Worm (Caenorhabditis elegans) whole organism, L2 larva: ENCODE measurements around the gene chil-26.

ENCODE experiments used
- C34F6.9 ChIP-seq: fragments of 150-350 bp; optimal IDR thresholded peaks from 2 replicates; lab custom pipeline; 2014; ENCODE audit warnings: missing biosample characterization, missing genetic modification characterization
- F13H6.1 ChIP-seq: sonication (generic microtip); optimal IDR thresholded peaks from 2 replicates; lab custom pipeline; 2016; ENCODE audit warnings: missing genetic modification characterization, missing compliant biosample characterization
- alr-1 ChIP-seq: fragments of 150-350 bp; optimal IDR thresholded peaks from 2 replicates; lab custom pipeline; 2014; ENCODE audit warnings: missing biosample characterization, missing genetic modification characterization
- ama-1 ChIP-seq: fragments of 150-350 bp; optimal IDR thresholded peaks from 2 replicates; lab custom pipeline; 2018; ENCODE audit warnings: inconsistent platforms
- blmp-1 ChIP-seq: sonication (generic microtip); optimal IDR thresholded peaks from 2 replicates; lab custom pipeline; 2017; ENCODE audit warnings: missing genetic modification characterization, mild to moderate bottlenecking, missing compliant biosample characterization, antibody characterized with exemption, moderate library complexity; ENCODE audit not compliant: insufficient read depth
- ceh-16 ChIP-seq: fragments of 150-350 bp; optimal IDR thresholded peaks from 2 replicates; lab custom pipeline; 2014; ENCODE audit warnings: missing biosample characterization, missing genetic modification characterization
- crh-2 ChIP-seq: sonication (generic microtip); optimal IDR thresholded peaks from 2 replicates; lab custom pipeline; 2017; ENCODE audit warnings: missing biosample characterization, missing genetic modification characterization
- elt-3 ChIP-seq: sonication (generic microtip); optimal IDR thresholded peaks from 2 replicates; lab custom pipeline; 2017; ENCODE audit warnings: missing biosample characterization, missing genetic modification characterization
- fos-1 ChIP-seq: fragments of 150-350 bp; optimal IDR thresholded peaks from 2 replicates; lab custom pipeline; 2014; ENCODE audit warnings: missing biosample characterization, missing genetic modification characterization
- gmeb-1 ChIP-seq: fragments of 150-350 bp; optimal IDR thresholded peaks from 2 replicates; lab custom pipeline; 2014; ENCODE audit warnings: missing biosample characterization, missing genetic modification characterization
- lin-11 ChIP-seq: fragments of 150-350 bp; sonication (generic microtip); optimal IDR thresholded peaks from 2 replicates; lab custom pipeline; 2014; ENCODE audit warnings: missing biosample characterization, missing genetic modification characterization, inconsistent platforms, mixed read lengths
- lsy-2 ChIP-seq, 2 experiments: fragments of 150-350 bp in 1 of 2; sonication (generic microtip) in 1 of 2; optimal IDR thresholded peaks; 2 replicates each; lab custom pipeline; 2014 to 2017; ENCODE audit warnings: missing biosample characterization in 2 of 2, missing genetic modification characterization in 2 of 2
- mab-5 ChIP-seq: fragments of 150-350 bp; optimal IDR thresholded peaks from 2 replicates; lab custom pipeline; 2014; ENCODE audit warnings: missing biosample characterization, missing genetic modification characterization
- mdl-1 ChIP-seq, 2 experiments: fragments of 150-350 bp in 1 of 2; sonication (generic microtip) in 1 of 2; optimal IDR thresholded peaks; 2 replicates each; lab custom pipeline; 2017; ENCODE audit warnings: missing biosample characterization in 2 of 2, missing genetic modification characterization in 2 of 2
- nhr-10 ChIP-seq: sonication (generic microtip); optimal IDR thresholded peaks from 2 replicates; lab custom pipeline; 2017; ENCODE audit warnings: missing biosample characterization, missing genetic modification characterization
- nhr-129 ChIP-seq: fragments of 150-350 bp; optimal IDR thresholded peaks from 2 replicates; lab custom pipeline; 2014; ENCODE audit warnings: missing biosample characterization, missing genetic modification characterization
- nhr-23 ChIP-seq: fragments of 150-350 bp; optimal IDR thresholded peaks from 2 replicates; lab custom pipeline; 2014; ENCODE audit warnings: missing biosample characterization, missing genetic modification reagents, missing genetic modification characterization
- nhr-237 ChIP-seq: fragments of 150-350 bp; optimal IDR thresholded peaks from 2 replicates; lab custom pipeline; 2014; ENCODE audit warnings: missing biosample characterization, missing genetic modification characterization
- nhr-25 ChIP-seq: fragments of 150-350 bp; sonication (generic microtip); optimal IDR thresholded peaks from 3 replicates; lab custom pipeline; 2014; ENCODE audit warnings: missing biosample characterization, missing genetic modification characterization
- nhr-6 ChIP-seq: fragments of 150-350 bp; optimal IDR thresholded peaks from 2 replicates; lab custom pipeline; 2014; ENCODE audit warnings: missing biosample characterization, missing genetic modification characterization
- sem-4 ChIP-seq: fragments of 150-350 bp; optimal IDR thresholded peaks from 2 replicates; lab custom pipeline; 2014; ENCODE audit warnings: missing biosample characterization, missing genetic modification reagents, missing genetic modification characterization
- skn-1 ChIP-seq: sonication (generic microtip); optimal IDR thresholded peaks from 2 replicates; lab custom pipeline; 2017; ENCODE audit warnings: missing biosample characterization, missing genetic modification characterization
- sma-3 ChIP-seq: sonication (generic microtip); optimal IDR thresholded peaks from 2 replicates; lab custom pipeline; 2016; ENCODE audit warnings: missing genetic modification reagents, missing genetic modification characterization, missing compliant biosample characterization
- sma-9 ChIP-seq, 2 experiments: fragments of 150-350 bp in 1 of 2; sonication (generic microtip) in 1 of 2; optimal IDR thresholded peaks; 2 replicates each; lab custom pipeline; 2014 to 2016; ENCODE audit warnings: missing genetic modification characterization in 2 of 2, mild to moderate bottlenecking in 1 of 2, missing biosample characterization in 1 of 2, missing compliant biosample characterization in 1 of 2, missing genetic modification reagents in 1 of 2, moderate library complexity in 1 of 2
- snpc-4 ChIP-seq: fragments of 150-350 bp; optimal IDR thresholded peaks from 2 replicates; lab custom pipeline; 2014; ENCODE audit warnings: missing biosample characterization, missing genetic modification characterization
- unc-39 ChIP-seq: fragments of 150-350 bp; optimal IDR thresholded peaks from 2 replicates; lab custom pipeline; 2014; ENCODE audit warnings: missing biosample characterization, missing genetic modification characterization
- unc-62 ChIP-seq: fragments of 150-350 bp; optimal IDR thresholded peaks from 2 replicates; lab custom pipeline; 2014; ENCODE audit warnings: missing biosample characterization, missing genetic modification reagents, missing genetic modification characterization
- ztf-1 ChIP-seq: fragments of 200-800 bp; sonication (Bioruptor generic); conservative IDR thresholded peaks from 2 replicates; pipeline ENCODE4 v1.3.6; 2022; ENCODE audit warnings: missing genetic modification characterization, missing compliant biosample characterization
- ztf-11 ChIP-seq: sonication (generic microtip); optimal IDR thresholded peaks from 2 replicates; lab custom pipeline; 2017; ENCODE audit warnings: missing biosample characterization, missing genetic modification characterization
- ztf-4 ChIP-seq: fragments of 150-350 bp; optimal IDR thresholded peaks from 2 replicates; lab custom pipeline; 2014; ENCODE audit warnings: missing biosample characterization, missing genetic modification characterization

chil-26 gene

ce11 chrII:9500926-9501325 lies 26.1 kb downstream of the chil-26 start:
- TF ChIP-seq C34F6.9 (tag; lab: Kevin White, UChicago) (no peak), mab-5 (tag; lab: Kevin White, UChicago) (no peak), unc-39 (tag; lab: Kevin White, UChicago) (no peak), sma-3 (GFP tag; lab: Kevin White, UChicago) (peak; percentile 49), F13H6.1 (tag; lab: Kevin White, UChicago) (peak; percentile 78), sma-9 (GFP tag; optimal IDR thresholded peaks at IDR 0.05; lab: Kevin White, UChicago) (peak; percentile 92), sma-9 (tag; optimal IDR thresholded peaks at IDR 0.05; lab: Kevin White, UChicago) (no peak), ztf-1 (GFP tag; lab: Robert Waterston, UW) (no peak), fos-1 (tag; lab: Kevin White, UChicago) (peak; percentile 78), crh-2 (tag; lab: Kevin White, UChicago) (peak; percentile 66), nhr-129 (peak; percentile 7), mdl-1 (tag; optimal IDR thresholded peaks at IDR 0.05; lab: Kevin White, UChicago) (peak in 1 of 2 experiments; percentile 63), gmeb-1 (tag; lab: Kevin White, UChicago) (peak; percentile 46)
- TF ChIP-seq, all 48 proteins: peak for 8

- TF ChIP-seq gmeb-1 (tag; lab: Kevin White, UChicago) = peak; percentile 46
- no peak for TF ChIP-seq nhr-25 (tag; lab: Kevin White, UChicago)
- TF ChIP-seq crh-2 (tag; lab: Kevin White, UChicago) = peak; percentile 63
- no peak for TF ChIP-seq sem-4 (tag; lab: Kevin White, UChicago)
- peak; percentile 8 for TF ChIP-seq sma-3 (GFP tag; lab: Kevin White, UChicago)
- peak; percentile 72 for TF ChIP-seq F13H6.1 (tag; lab: Kevin White, UChicago)
- TF ChIP-seq sma-9 (GFP tag; optimal IDR thresholded peaks at IDR 0.05; lab: Kevin White, UChicago) = peak; percentile 78
- TF ChIP-seq sma-9 (tag; optimal IDR thresholded peaks at IDR 0.05; lab: Kevin White, UChicago) = no peak
These were observed 27.1 kb downstream of the chil-26 start for ce11 chrII:9501955-9502354.

ce11 chrII:9507181-9507580 lies 32.3 kb downstream of the chil-26 start, which contains the start of gene gcy-3:
Gene gcy-3, minus strand, starts transcription at chrII:9507281.
- TF ChIP-seq blmp-1 (tag; lab: Kevin White, UChicago) (no peak), skn-1 (tag; lab: Kevin White, UChicago) (no peak), nhr-25 (tag; lab: Kevin White, UChicago) (no peak), lin-11 (tag; lab: Kevin White, UChicago) (no peak), nhr-6 (tag; lab: Kevin White, UChicago) (no peak), lsy-2 (tag; optimal IDR thresholded peaks at IDR 0.05; lab: Kevin White, UChicago) (no peak), ztf-4 (tag; lab: Kevin White, UChicago) (no peak), ama-1 (lab: Kevin White, UChicago) (no peak)
- TF ChIP-seq, all 48 proteins: peak for 0

ce11 chrII:9516836-9517235 lies 42.0 kb downstream of the chil-26 start, which contains the start of gene gcy-1:
Gene gcy-1, minus strand, starts transcription at chrII:9516936.
- no peak for TF ChIP-seq skn-1 (tag; lab: Kevin White, UChicago)
- no peak for TF ChIP-seq elt-3 (tag; lab: Kevin White, UChicago)
- no peak for TF ChIP-seq gmeb-1 (tag; lab: Kevin White, UChicago)

- TF ChIP-seq snpc-4 (no peak), unc-62 (GFP tag; lab: Kevin White, UChicago) (no peak)
These were observed 43.9 kb downstream of the chil-26 start, which contains the start of the genes sfxn-1.1 and AH6.3 for ce11 chrII:9518781-9519180. Gene sfxn-1.1, minus strand, starts transcription at chrII:9518881. Gene AH6.3, plus strand, starts transcription at chrII:9519055.

- no peak for TF ChIP-seq ztf-11 (tag; lab: Kevin White, UChicago)
- TF ChIP-seq ztf-4 (tag; lab: Kevin White, UChicago) = no peak
- no peak for TF ChIP-seq mab-5 (tag; lab: Kevin White, UChicago)
- TF ChIP-seq nhr-10 = no peak
These were observed 46.7 kb downstream of the chil-26 start, which contains the start of gene sra-1 for ce11 chrII:9521570-9521969. Gene sra-1, minus strand, starts transcription at chrII:9521670.

ce11 chrII:9522986-9523385 lies 48.1 kb downstream of the chil-26 start, which contains the start of gene AH6.17:
Gene AH6.17, plus strand, starts transcription at chrII:9523170.
- TF ChIP-seq ceh-16 (tag; lab: Kevin White, UChicago) (no peak), nhr-237 (tag; lab: Kevin White, UChicago) (no peak), alr-1 (tag; lab: Kevin White, UChicago) (no peak), nhr-10 (no peak), F13H6.1 (tag; lab: Kevin White, UChicago) (no peak), nhr-23 (tag; lab: Kevin White, UChicago) (no peak), sma-3 (GFP tag; lab: Kevin White, UChicago) (no peak)
